Worm (Caenorhabditis elegans) whole organism, early embryonic: Measurements from ENCODE around the gene sri-29.

ENCODE experiments used
- B0310.2 ChIP-seq: sonication (generic microtip); optimal IDR thresholded peaks from 2 replicates; lab custom pipeline; 2016; ENCODE audit warnings: mild to moderate bottlenecking, missing genetic modification characterization, missing compliant biosample characterization
- F13C5.2 ChIP-seq: sonication (generic microtip); optimal IDR thresholded peaks from 2 replicates; lab custom pipeline; 2017; ENCODE audit warnings: mild to moderate bottlenecking, missing genetic modification characterization, inconsistent platforms, missing compliant biosample characterization
- aly-1 ChIP-seq: sonication (generic microtip); optimal IDR thresholded peaks from 2 replicates; lab custom pipeline; 2016; ENCODE audit warnings: missing genetic modification characterization, missing compliant biosample characterization
- ama-1 ChIP-seq: fragments of 150-350 bp; optimal IDR thresholded peaks from 2 replicates; lab custom pipeline; 2014
- ceh-13 ChIP-seq: fragments of 200-800 bp; sonication (Bioruptor generic); optimal IDR thresholded peaks from 2 replicates; lab custom pipeline; 2018; ENCODE audit warnings: mild to moderate bottlenecking, missing genetic modification characterization, missing compliant biosample characterization
- ceh-36 ChIP-seq: sonication (generic microtip); optimal IDR thresholded peaks from 2 replicates; lab custom pipeline; 2016; ENCODE audit warnings: missing genetic modification characterization, inconsistent platforms, missing compliant biosample characterization
- ets-7 ChIP-seq: sonication (generic microtip); optimal IDR thresholded peaks from 2 replicates; lab custom pipeline; 2016; ENCODE audit warnings: missing genotype, missing genetic modification characterization, missing compliant biosample characterization
- flt-1 ChIP-seq: fragments of 200-800 bp; sonication (Bioruptor generic); IDR thresholded peaks from 2 replicates; pipeline ENCODE4 v1.3.6; 2022; ENCODE audit warnings: missing genetic modification characterization, missing compliant biosample characterization
- hmbx-1 ChIP-seq: sonication (generic microtip); optimal IDR thresholded peaks from 2 replicates; lab custom pipeline; 2016; ENCODE audit warnings: mild to moderate bottlenecking, missing genetic modification characterization, missing compliant biosample characterization
- hmg-4 ChIP-seq: fragments of 200-800 bp; sonication (Bioruptor generic); optimal IDR thresholded peaks from 2 replicates; lab custom pipeline; 2018; ENCODE audit warnings: mild to moderate bottlenecking, missing genetic modification characterization, missing compliant biosample characterization
- hnd-1 ChIP-seq: sonication (generic microtip); optimal IDR thresholded peaks from 2 replicates; lab custom pipeline; 2016; ENCODE audit warnings: missing genetic modification characterization, missing compliant biosample characterization
- pes-1 ChIP-seq: fragments of 200-800 bp; sonication (Bioruptor generic); IDR thresholded peaks from 2 replicates; pipeline ENCODE4 v1.3.6; 2022; ENCODE audit warnings: missing genetic modification reagents, missing genetic modification characterization, missing compliant biosample characterization
- scrt-1 ChIP-seq: fragments of 200-800 bp; sonication (Bioruptor generic); IDR thresholded peaks from 2 replicates; pipeline ENCODE4 v1.3.6; 2022; ENCODE audit warnings: missing genetic modification characterization, missing compliant biosample characterization
- sea-1 ChIP-seq: fragments of 200-800 bp; sonication (Bioruptor generic); conservative IDR thresholded peaks from 2 replicates; pipeline ENCODE4 v1.3.6; 2022; ENCODE audit warnings: missing genetic modification characterization, missing compliant biosample characterization
- tbx-11 ChIP-seq: fragments of 200-800 bp; sonication (Bioruptor generic); IDR thresholded peaks from 2 replicates; pipeline ENCODE4 v1.3.6; 2022; ENCODE audit warnings: missing genetic modification characterization, missing compliant biosample characterization
- tbx-37 ChIP-seq: fragments of 200-800 bp; sonication (Bioruptor generic); conservative IDR thresholded peaks from 2 replicates; pipeline ENCODE4 v1.3.6; 2022; ENCODE audit warnings: missing genetic modification reagents, missing genetic modification characterization, missing compliant biosample characterization
- tra-4 ChIP-seq: sonication (generic microtip); optimal IDR thresholded peaks from 2 replicates; lab custom pipeline; 2017; ENCODE audit warnings: missing genetic modification characterization, missing compliant biosample characterization

Gene sri-29

DNA sequence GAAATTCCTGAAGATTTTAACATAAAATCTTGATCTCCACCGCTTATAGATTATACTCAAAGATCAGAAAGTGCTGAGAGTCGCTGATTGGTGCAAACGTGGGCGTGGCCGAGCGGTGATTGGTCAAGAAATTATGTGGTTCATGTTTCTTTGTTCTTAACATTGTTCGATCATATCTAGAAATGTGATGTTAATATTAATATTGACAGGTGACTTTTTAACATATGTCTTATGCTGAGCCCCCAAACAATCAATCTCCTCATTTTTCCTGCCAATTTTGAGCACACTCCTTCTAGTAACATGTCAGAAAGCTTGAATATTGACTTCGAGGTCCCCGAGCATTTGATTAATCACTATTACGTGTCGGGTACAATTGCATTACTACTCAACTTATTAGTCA lies at the start of gene sri-29:
Gene sri-29 (plus strand): TSS at position 301 of the 400 bp plus-strand sequence.
- TF ChIP-seq tra-4 (tag; lab: Kevin White, UChicago) (no peak), hmg-4 (GFP tag; lab: Kevin White, UChicago) (no peak), ceh-36 (tag; lab: Kevin White, UChicago) (no peak), ets-7 (tag; lab: Kevin White, UChicago) (no peak)

- TF ChIP-seq B0310.2 (tag; lab: Kevin White, UChicago) (no peak), ets-7 (tag; lab: Kevin White, UChicago) (no peak)
Measured at ce11 chrII:2994590-2995392, 49.3 kb upstream of the sri-29 start.

- TF ChIP-seq ama-1 (lab: Kevin White, UChicago) (no peak), B0310.2 (tag; lab: Kevin White, UChicago) (no peak), ets-7 (tag; lab: Kevin White, UChicago) (no peak), flt-1 (GFP tag; lab: Robert Waterston, UW) (no peak), tbx-11 (GFP tag; lab: Robert Waterston, UW) (no peak), pes-1 (GFP tag; lab: Robert Waterston, UW) (no peak)
Measured at ce11 chrII:2996721-2997120, 47.4 kb upstream of the sri-29 start, which contains the start of gene lido-8. Gene lido-8 (plus strand): TSS chrII:2997021.

- TF ChIP-seq hmg-4 (GFP tag; lab: Kevin White, UChicago): no peak
- TF ChIP-seq aly-1 (tag; lab: Kevin White, UChicago): no peak
- no peak for TF ChIP-seq ets-7 (tag; lab: Kevin White, UChicago)
- TF ChIP-seq ama-1 (lab: Kevin White, UChicago): no peak
- no peak for TF ChIP-seq F13C5.2 (tag; lab: Kevin White, UChicago)
- no peak for TF ChIP-seq ceh-36 (tag; lab: Kevin White, UChicago)
- no peak for TF ChIP-seq ceh-13
- TF ChIP-seq tra-4 (tag; lab: Kevin White, UChicago): no peak
- TF ChIP-seq tbx-37 (GFP tag; lab: Robert Waterston, UW): no peak
- no peak for TF ChIP-seq tbx-11 (GFP tag; lab: Robert Waterston, UW)
- no peak for TF ChIP-seq flt-1 (GFP tag; lab: Robert Waterston, UW)
- TF ChIP-seq hmbx-1: no peak
- no peak for TF ChIP-seq B0310.2 (tag; lab: Kevin White, UChicago)
- no peak for TF ChIP-seq hnd-1 (tag; lab: Kevin White, UChicago)
- no peak for TF ChIP-seq scrt-1 (GFP tag; lab: Robert Waterston, UW)
- TF ChIP-seq sea-1 (GFP tag; lab: Robert Waterston, UW): no peak
- no peak for TF ChIP-seq pes-1 (GFP tag; lab: Robert Waterston, UW)
Measured at ce11 chrII:2997828-2998441, 46.2 kb upstream of the sri-29 start.

DNA sequence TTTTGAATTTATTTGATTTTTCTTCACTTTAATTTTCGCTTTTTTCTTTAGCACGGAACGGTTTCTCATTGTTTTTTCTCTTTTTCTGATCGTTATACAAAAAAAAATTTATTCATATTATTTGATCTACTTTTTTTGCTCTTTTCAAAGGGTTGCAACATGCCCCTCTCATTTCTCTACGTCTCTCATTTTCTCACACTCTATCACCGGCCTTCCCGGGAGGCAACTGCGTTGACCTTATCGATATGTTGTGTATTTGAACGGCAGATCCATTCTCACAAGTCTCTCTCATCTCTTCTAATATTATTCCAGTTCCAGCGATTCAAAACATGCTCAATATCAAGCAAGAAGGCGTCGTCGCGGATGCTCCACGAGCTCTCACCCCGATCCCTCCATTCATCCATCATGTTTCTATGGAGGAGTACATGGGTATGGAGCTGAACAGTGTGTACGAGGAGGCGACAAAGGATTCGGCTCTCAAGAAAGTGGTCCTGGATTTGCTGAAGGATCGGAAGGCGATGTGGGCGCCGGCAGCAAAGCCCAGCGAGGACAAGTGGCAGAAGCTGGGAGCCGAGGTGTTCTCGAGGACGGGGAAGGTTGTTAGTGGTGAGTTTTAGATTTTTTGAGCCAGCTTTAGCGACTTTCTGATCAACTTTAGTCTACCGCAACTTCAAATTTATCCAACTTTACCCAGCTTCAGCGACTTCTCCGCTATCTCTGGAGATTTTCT lies 43.4 kb upstream of the sri-29 start, which contains the start of gene lido-9:
Gene lido-9 (plus strand): TSS at position 234 of the 730 bp plus-strand sequence.
- TF ChIP-seq hmbx-1: no peak
- TF ChIP-seq scrt-1 (GFP tag; lab: Robert Waterston, UW): peak; percentile 68
- 0 out of 2 replicates have a peak, but pooled peaks have one; percentile 48 for TF ChIP-seq sea-1 (GFP tag; lab: Robert Waterston, UW)
- no peak for TF ChIP-seq tbx-37 (GFP tag; lab: Robert Waterston, UW)
- peak; percentile 23 for TF ChIP-seq ama-1 (lab: Kevin White, UChicago)

DNA sequence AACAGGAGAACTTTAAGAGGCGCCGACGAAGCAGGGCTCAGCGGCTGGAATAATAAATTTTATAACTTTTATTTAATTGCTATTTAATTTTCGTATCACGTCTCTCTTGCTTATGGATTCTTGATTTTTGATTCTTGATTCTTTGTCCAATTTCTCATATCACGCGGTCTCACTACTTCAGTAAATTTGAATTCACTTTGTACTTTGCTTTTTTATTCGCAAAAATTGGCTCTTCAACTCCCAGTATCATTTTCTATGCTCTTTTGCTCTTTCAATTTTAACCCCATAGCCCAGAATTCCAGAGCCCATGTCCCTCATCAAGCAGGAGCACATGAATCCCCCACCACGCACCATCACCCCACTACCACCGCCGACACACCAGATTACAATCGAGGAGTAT lies 41.9 kb upstream of the sri-29 start, which contains the start of gene lido-10:
Gene lido-10 (plus strand): TSS at position 301 of the 400 bp plus-strand sequence.
- TF ChIP-seq ceh-36 (tag; lab: Kevin White, UChicago) (no peak), tra-4 (tag; lab: Kevin White, UChicago) (no peak), tbx-37 (GFP tag; lab: Robert Waterston, UW) (no peak), flt-1 (GFP tag; lab: Robert Waterston, UW) (no peak), hmbx-1 (no peak), ets-7 (tag; lab: Kevin White, UChicago) (no peak), tbx-11 (GFP tag; lab: Robert Waterston, UW) (no peak), sea-1 (GFP tag; lab: Robert Waterston, UW) (no peak), hmg-4 (GFP tag; lab: Kevin White, UChicago) (no peak), pes-1 (GFP tag; lab: Robert Waterston, UW) (no peak), B0310.2 (tag; lab: Kevin White, UChicago) (no peak), hnd-1 (tag; lab: Kevin White, UChicago) (no peak), F13C5.2 (tag; lab: Kevin White, UChicago) (no peak)

DNA sequence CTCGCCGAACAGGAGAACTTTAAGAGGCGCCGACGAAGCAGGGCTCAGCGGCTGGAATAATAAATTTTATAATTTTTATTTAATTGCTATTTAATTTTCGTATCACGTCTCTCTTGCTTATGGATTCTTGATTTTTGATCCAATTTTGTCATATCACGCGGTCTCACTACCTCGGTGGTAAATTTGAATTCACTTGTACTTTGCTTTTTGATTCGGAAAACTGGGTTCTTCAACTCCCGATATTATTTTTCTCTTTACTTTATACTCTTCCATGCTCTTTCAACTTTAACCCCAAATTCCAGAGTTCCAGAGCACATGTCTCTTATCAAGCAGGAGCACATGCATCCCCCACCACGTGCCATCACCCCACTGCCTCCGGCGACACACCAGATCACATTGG lies 40.5 kb upstream of the sri-29 start, which contains the start of gene lido-11:
Gene lido-11 (plus strand): TSS at position 301 of the 400 bp plus-strand sequence.
- TF ChIP-seq hnd-1 (tag; lab: Kevin White, UChicago) (no peak), ets-7 (tag; lab: Kevin White, UChicago) (no peak), B0310.2 (tag; lab: Kevin White, UChicago) (no peak), tbx-11 (GFP tag; lab: Robert Waterston, UW) (no peak), aly-1 (tag; lab: Kevin White, UChicago) (no peak), hmg-4 (GFP tag; lab: Kevin White, UChicago) (no peak), scrt-1 (GFP tag; lab: Robert Waterston, UW) (no peak)
